Fruit fly (Drosophila melanogaster): ENCODE results near the gene Eig71Ek.
A peak's percentile ranks its signal among the peaks of the same experiment; 100 is the strongest.

Eig71Ek gene

DNA sequence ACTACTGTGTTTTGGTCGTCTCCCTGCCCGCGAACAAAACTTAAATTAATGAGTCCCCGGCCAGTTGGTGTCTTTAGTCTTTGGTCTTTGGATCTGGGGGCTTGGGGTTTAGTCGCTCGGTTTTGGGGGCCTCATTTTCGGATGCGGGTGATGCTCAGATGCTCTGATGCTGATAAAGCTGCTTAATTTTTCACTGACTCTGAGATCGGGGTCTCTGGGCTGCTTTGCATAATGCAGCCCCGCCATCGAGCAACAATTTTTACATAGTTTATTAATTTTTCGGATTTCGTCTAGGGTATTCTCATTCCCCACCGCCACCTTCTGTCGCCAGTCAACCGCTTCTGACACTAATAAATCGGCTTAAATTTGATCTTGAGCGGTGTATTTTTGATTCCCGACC is 41.1 kb downstream of the Eig71Ek start:
- no peak for TF ChIP-seq CG32264 (GFP tag; optimal IDR thresholded peaks at IDR 0.05)

DNA sequence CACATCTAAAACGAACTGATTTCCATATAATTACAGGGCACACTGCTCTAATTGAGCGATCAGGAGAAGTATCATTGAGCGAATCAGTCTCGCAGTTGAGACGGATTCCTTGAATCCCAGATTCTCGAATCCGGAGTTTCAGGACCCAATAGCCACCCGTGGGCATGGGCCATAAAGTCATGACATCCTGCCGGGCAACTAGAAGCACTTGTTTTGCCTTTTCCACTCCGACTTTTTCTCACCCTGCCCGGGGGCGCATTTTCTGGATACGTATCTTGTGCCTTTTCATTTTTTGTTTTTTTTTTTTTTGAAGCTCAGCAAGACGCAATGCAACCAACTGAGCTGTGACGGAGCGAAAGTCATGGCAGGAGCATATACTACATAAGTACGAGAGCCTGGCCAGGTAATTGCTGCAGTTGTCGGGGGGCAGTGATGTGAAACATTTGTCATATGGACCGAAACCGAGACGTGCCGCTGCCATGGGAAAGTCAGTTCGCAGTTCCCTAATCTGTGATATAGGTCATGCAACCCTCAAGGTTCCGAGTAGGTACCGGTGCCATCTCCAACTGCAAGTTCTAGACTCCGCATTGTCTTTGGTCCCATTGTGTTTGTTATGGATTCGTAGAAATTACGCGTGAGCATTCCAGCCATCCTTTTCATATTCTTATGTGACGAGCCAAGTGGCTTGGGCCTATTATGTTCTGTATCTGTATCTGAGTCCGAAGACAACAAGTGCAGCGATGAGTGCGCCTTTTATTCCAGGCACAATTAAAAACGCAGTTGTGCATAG is 42.5 kb downstream of the Eig71Ek start:
- no peak for TF ChIP-seq Myc (optimal IDR thresholded peaks at IDR 0.05)
- no peak for TF ChIP-seq woc (GFP tag; optimal IDR thresholded peaks at IDR 0.05)
- TF ChIP-seq dmrt93B (GFP tag; optimal IDR thresholded peaks at IDR 0.05): no peak
- TF ChIP-seq Mio (GFP tag; optimal IDR thresholded peaks at IDR 0.05): no peak
- TF ChIP-seq Dif (GFP tag; optimal IDR thresholded peaks at IDR 0.05; ENCODE audit: partially characterized antibody): no peak
- no peak for TF ChIP-seq Hnf4 (GFP tag; optimal IDR thresholded peaks at IDR 0.05)
- TF ChIP-seq HLH106 (tag; optimal IDR thresholded peaks at IDR 0.05): no peak
- no peak for TF ChIP-seq N (GFP tag; optimal IDR thresholded peaks at IDR 0.05)
- TF ChIP-seq brk (GFP tag; optimal IDR thresholded peaks at IDR 0.05): no peak
- no peak for TF ChIP-seq CrebA (GFP tag; optimal IDR thresholded peaks at IDR 0.05; ENCODE audit: borderline replicate concordance)
- TF ChIP-seq dl (GFP tag; optimal IDR thresholded peaks at IDR 0.05; ENCODE audit: insufficient read depth in 1 of 2, partially characterized antibody in 2 of 2): no peak
- no peak for TF ChIP-seq rgr (GFP tag; optimal IDR thresholded peaks at IDR 0.05)
- no peak for TF ChIP-seq pan (optimal IDR thresholded peaks at IDR 0.05)
- no peak for TF ChIP-seq CG32264 (GFP tag; optimal IDR thresholded peaks at IDR 0.05)
- no peak for TF ChIP-seq jim (GFP tag; optimal IDR thresholded peaks at IDR 0.05)
- no peak for TF ChIP-seq lola (GFP tag; optimal IDR thresholded peaks at IDR 0.05)
- no peak for TF ChIP-seq fru (GFP tag; optimal IDR thresholded peaks at IDR 0.05)
- TF ChIP-seq psq (GFP tag; optimal IDR thresholded peaks at IDR 0.05): no peak
- no peak for TF ChIP-seq CG9705 (GFP tag; optimal IDR thresholded peaks at IDR 0.05)
- no peak for TF ChIP-seq sv (GFP tag; optimal IDR thresholded peaks at IDR 0.05)

DNA sequence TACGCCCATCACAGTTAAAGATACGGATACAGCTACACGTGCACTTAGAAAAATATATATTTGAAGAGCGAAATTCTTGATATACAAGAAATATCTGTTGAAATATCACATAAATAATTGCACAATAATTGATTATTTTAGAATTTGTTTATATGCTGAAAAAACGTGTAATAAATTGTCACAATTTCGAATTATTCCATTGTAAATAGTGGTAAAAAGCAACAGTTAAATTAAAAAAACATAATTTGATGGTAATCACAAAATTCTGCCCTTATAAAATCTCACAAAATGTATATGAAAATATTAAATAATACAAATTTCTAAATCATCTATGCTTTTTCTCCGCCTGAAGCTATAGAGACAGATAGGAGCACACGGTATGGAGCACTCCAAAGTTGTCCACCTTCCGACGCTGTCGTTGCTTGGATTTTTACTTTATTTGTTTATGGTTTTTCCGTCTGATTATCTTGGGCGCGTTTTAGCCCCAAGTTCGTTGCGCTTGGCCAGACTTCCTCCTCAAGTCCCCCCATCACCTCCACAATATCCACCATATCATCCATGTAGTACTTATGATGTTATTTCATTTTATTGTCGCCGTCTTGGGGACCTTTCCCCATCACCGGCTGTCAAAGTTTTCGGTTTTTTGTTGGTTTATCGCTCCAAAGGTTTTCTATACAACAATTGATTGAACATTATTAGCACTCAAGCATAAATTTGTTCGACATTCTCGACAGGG is 43.4 kb downstream of the Eig71Ek start:
- no peak for TF ChIP-seq CrebA (GFP tag; optimal IDR thresholded peaks at IDR 0.05; ENCODE audit: borderline replicate concordance)
- peak; percentile 24 for TF ChIP-seq psq (GFP tag; optimal IDR thresholded peaks at IDR 0.05)
- TF ChIP-seq OdsH (GFP tag; optimal IDR thresholded peaks at IDR 0.05): peak; percentile 48
- peak; percentile 2 for TF ChIP-seq h (GFP tag; optimal IDR thresholded peaks at IDR 0.05)
- TF ChIP-seq Sp1 (GFP tag; optimal IDR thresholded peaks at IDR 0.05): peak; percentile 7
- no peak for TF ChIP-seq tai (GFP tag; optimal IDR thresholded peaks at IDR 0.05)
- peak; percentile 16 for TF ChIP-seq sv (GFP tag; optimal IDR thresholded peaks at IDR 0.05)
- TF ChIP-seq Hnf4 (GFP tag; optimal IDR thresholded peaks at IDR 0.05): no peak
- TF ChIP-seq foxo (GFP tag; optimal IDR thresholded peaks at IDR 0.05): peak in 1 of 2 experiments; percentile 18
- TF ChIP-seq dl (GFP tag; optimal IDR thresholded peaks at IDR 0.05; ENCODE audit: insufficient read depth in 1 of 2, partially characterized antibody in 2 of 2): no peak

DNA sequence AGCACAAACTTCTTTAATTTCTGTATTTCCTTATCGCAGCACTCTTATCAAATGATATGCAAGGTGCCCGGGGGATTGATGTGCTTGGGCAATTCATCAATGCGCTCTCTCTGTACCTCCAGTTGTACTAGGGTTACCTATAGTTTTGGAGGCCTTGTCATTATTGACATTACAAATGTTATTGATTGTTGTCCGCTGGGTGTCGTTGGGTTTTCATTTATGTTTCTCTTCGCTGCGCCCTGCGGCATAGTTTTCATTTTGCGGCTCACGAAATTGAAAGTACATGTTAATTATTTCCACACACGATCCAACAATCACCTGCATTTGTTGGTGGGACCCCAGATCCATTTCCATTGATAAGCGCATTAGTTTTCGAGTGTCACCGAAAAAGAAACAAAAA is 45.2 kb downstream of the Eig71Ek start:
- TF ChIP-seq brk (GFP tag; optimal IDR thresholded peaks at IDR 0.05): no peak
- TF ChIP-seq foxo (GFP tag; optimal IDR thresholded peaks at IDR 0.05): no peak
- TF ChIP-seq fru (GFP tag; optimal IDR thresholded peaks at IDR 0.05): no peak
- no peak for TF ChIP-seq Hr83 (GFP tag; optimal IDR thresholded peaks at IDR 0.05; ENCODE audit: poor library complexity, severe bottlenecking)
- TF ChIP-seq jim (GFP tag; optimal IDR thresholded peaks at IDR 0.05): no peak
- no peak for TF ChIP-seq Dfd (GFP tag; optimal IDR thresholded peaks at IDR 0.05)
- no peak for TF ChIP-seq Sp1 (GFP tag; optimal IDR thresholded peaks at IDR 0.05)

DNA sequence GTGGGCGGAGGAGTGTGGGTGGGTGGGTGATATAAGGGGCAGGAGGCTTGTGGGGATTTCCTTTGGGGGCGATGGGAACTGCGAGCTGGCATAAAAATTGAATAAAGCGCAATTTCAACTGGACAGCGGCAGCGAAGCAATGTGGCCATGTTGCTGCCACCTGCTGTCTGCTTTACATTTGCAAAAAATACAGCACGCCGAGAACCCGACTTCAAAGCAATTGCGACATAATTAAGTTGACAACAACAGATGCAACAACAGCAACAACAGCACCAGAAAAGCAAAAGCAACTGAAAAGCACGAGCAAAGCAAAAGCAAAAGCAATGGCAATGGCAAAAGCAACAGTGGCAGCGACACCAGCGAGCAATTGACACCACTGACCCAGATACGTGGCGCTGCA is 47.1 kb downstream of the Eig71Ek start:
- TF ChIP-seq lola (GFP tag; optimal IDR thresholded peaks at IDR 0.05) (no peak), Hr83 (GFP tag; optimal IDR thresholded peaks at IDR 0.05; ENCODE audit: poor library complexity, severe bottlenecking) (no peak), Dif (GFP tag; optimal IDR thresholded peaks at IDR 0.05; ENCODE audit: partially characterized antibody) (no peak), Jra (GFP tag; optimal IDR thresholded peaks at IDR 0.05) (no peak), foxo (GFP tag; optimal IDR thresholded peaks at IDR 0.05) (no peak), woc (GFP tag; optimal IDR thresholded peaks at IDR 0.05) (no peak), dmrt93B (GFP tag; optimal IDR thresholded peaks at IDR 0.05) (no peak), ey (GFP tag; optimal IDR thresholded peaks at IDR 0.05) (no peak), Hnf4 (GFP tag; optimal IDR thresholded peaks at IDR 0.05) (no peak)
